Fruit fly (Drosophila melanogaster): ENCODE results near the gene Clp.

The Clp gene

dm6 chr2L:850727-851257 is 31.0 kb downstream of the Clp start, which contains the start of gene drongo (continued):
- TF ChIP-seq chif (GFP tag; optimal IDR thresholded peaks at IDR 0.05) = peak; percentile 6 to 44
- no peak for TF ChIP-seq trh (GFP tag; optimal IDR thresholded peaks at IDR 0.05)
- no peak; the same call in 1 of the 2 replicates for TF ChIP-seq CG6272 (GFP tag; IDR thresholded peaks at IDR 0.05)
- TF ChIP-seq pum (GFP tag; optimal IDR thresholded peaks at IDR 0.05) = no peak
- peak; percentile 5 for TF ChIP-seq CG3407 (GFP tag; optimal IDR thresholded peaks at IDR 0.05)
- TF ChIP-seq en (GFP tag; optimal IDR thresholded peaks at IDR 0.05) = no peak
- TF ChIP-seq slp2 (GFP tag; optimal IDR thresholded peaks at IDR 0.05) = no peak
- TF ChIP-seq chn (GFP tag; optimal IDR thresholded peaks at IDR 0.05) = no peak
- TF ChIP-seq knrl (GFP tag; IDR thresholded peaks at IDR 0.05; ENCODE audit: partially characterized antibody) = peak; percentile 32; the same call in 1 of the 3 replicates
- TF ChIP-seq bowl (GFP tag; IDR thresholded peaks at IDR 0.05) = no peak
- TF ChIP-seq CG4617 (GFP tag; optimal IDR thresholded peaks at IDR 0.05; ENCODE audit: borderline replicate concordance) = peak; percentile 4
- no peak for TF ChIP-seq CG2129 (GFP tag; IDR thresholded peaks at IDR 0.05; ENCODE audit: partially characterized antibody)
- TF ChIP-seq Mrtf (GFP tag; IDR thresholded peaks at IDR 0.05) = no peak
- no peak for TF ChIP-seq gcm2 (GFP tag; optimal IDR thresholded peaks at IDR 0.05)
- no peak for TF ChIP-seq CG10431 (GFP tag; optimal IDR thresholded peaks at IDR 0.05)
- TF ChIP-seq ro (GFP tag; IDR thresholded peaks at IDR 0.05) = no peak
- TF ChIP-seq klu (GFP tag; IDR thresholded peaks at IDR 0.05) = no peak
- peak; percentile 15 for TF ChIP-seq ewg (GFP tag; optimal IDR thresholded peaks at IDR 0.05)
- no peak for TF ChIP-seq CG6854 (GFP tag; optimal IDR thresholded peaks at IDR 0.05)
- TF ChIP-seq Usf (GFP tag; optimal IDR thresholded peaks at IDR 0.05) = no peak
- peak; percentile 73; the same call in 1 of the 3 replicates for TF ChIP-seq CG2199 (GFP tag; IDR thresholded peaks at IDR 0.05)
- peak; percentile 98 for TF ChIP-seq pzg (GFP tag; optimal IDR thresholded peaks at IDR 0.05)
- TF ChIP-seq HHEX (GFP tag; optimal IDR thresholded peaks at IDR 0.05) = peak; percentile 54
- TF ChIP-seq Dad (GFP tag; optimal IDR thresholded peaks at IDR 0.05) = peak; percentile 38
- peak; percentile 83 for TF ChIP-seq kah (GFP tag; optimal IDR thresholded peaks at IDR 0.05)
- TF ChIP-seq CG13123 (GFP tag; optimal IDR thresholded peaks at IDR 0.05) = no peak
- no peak for TF ChIP-seq Ravus (GFP tag; IDR thresholded peaks at IDR 0.05)
- TF ChIP-seq fd96Cb (tag; optimal IDR thresholded peaks at IDR 0.05) = no peak
- peak; percentile 9 for TF ChIP-seq CG18262 (tag; optimal IDR thresholded peaks at IDR 0.05)
- peak; percentile 94 for TF ChIP-seq CG15479 (GFP tag; optimal IDR thresholded peaks at IDR 0.05)
- TF ChIP-seq nmo (GFP tag; optimal IDR thresholded peaks at IDR 0.05) = peak; percentile 63
- TF ChIP-seq unc-4 (GFP tag; IDR thresholded peaks at IDR 0.05; ENCODE audit: partially characterized antibody) = peak; percentile 49
- peak; percentile 4 for TF ChIP-seq CG7556 (GFP tag; optimal IDR thresholded peaks at IDR 0.05)
- peak; percentile 38; the same call in 1 of the 2 replicates for TF ChIP-seq CG14014 (GFP tag; IDR thresholded peaks at IDR 0.05)
- no peak for TF ChIP-seq usp (GFP tag; optimal IDR thresholded peaks at IDR 0.05)
- TF ChIP-seq CG15011 (GFP tag; optimal IDR thresholded peaks at IDR 0.05) = no peak
- TF ChIP-seq Gug (GFP tag; IDR thresholded peaks at IDR 0.05) = peak; percentile 18; the same call in 1 of the 4 replicates
- TF ChIP-seq CG12071 (GFP tag; optimal IDR thresholded peaks at IDR 0.05) = peak; percentile 38
- TF ChIP-seq h (optimal IDR thresholded peaks at IDR 0.05) = no peak
- TF ChIP-seq pb (GFP tag; optimal IDR thresholded peaks at IDR 0.05) = peak; percentile 29
- peak in 1 of 2 experiments; percentile 14 for TF ChIP-seq Hr51 (GFP tag; optimal IDR thresholded peaks at IDR 0.05)
- peak; percentile 67 for TF ChIP-seq salm (tag; optimal IDR thresholded peaks at IDR 0.05)
- TF ChIP-seq CG8089 (GFP tag; optimal IDR thresholded peaks at IDR 0.05) = peak; percentile 17
- no peak for TF ChIP-seq lbe (GFP tag; optimal IDR thresholded peaks at IDR 0.05)
- peak; percentile 48; the same call in 2 of the 3 replicates for TF ChIP-seq Dbx (GFP tag; IDR thresholded peaks at IDR 0.05)
- TF ChIP-seq pho (GFP tag; optimal IDR thresholded peaks at IDR 0.05) = peak; percentile 37
- no peak for TF ChIP-seq CG1832 (GFP tag; optimal IDR thresholded peaks at IDR 0.05)
- no peak for TF ChIP-seq E2f1 (GFP tag; IDR thresholded peaks at IDR 0.05)
- TF ChIP-seq schlank (tag; optimal IDR thresholded peaks at IDR 0.05) = no peak
- no peak for TF ChIP-seq CG5245 (GFP tag; optimal IDR thresholded peaks at IDR 0.05)
- TF ChIP-seq CG30020 (tag; optimal IDR thresholded peaks at IDR 0.05) = peak; percentile 44
